Worm (Caenorhabditis elegans) whole organism, L4 larva: ENCODE measurements around the gene zipt-2.3.

ENCODE experiments used
- T26A8.4 ChIP-seq: fragments of 200-800 bp; sonication (Bioruptor generic); IDR thresholded peaks from 2 replicates; pipeline ENCODE4 v1.3.6; 2022; ENCODE audit warnings: missing genetic modification characterization, missing compliant biosample characterization
- Y5F2A.4 ChIP-seq: fragments of 200-800 bp; sonication (Bioruptor generic); optimal IDR thresholded peaks from 2 replicates; lab custom pipeline; 2018; ENCODE audit warnings: mild to moderate bottlenecking, missing genetic modification characterization, missing compliant biosample characterization
- ZK546.5 ChIP-seq, 2 experiments: sonication (generic microtip); optimal IDR thresholded peaks; 2 replicates each; lab custom pipeline; 2017; ENCODE audit warnings: missing biosample characterization in 2 of 2, missing genetic modification characterization in 2 of 2
- aha-1 ChIP-seq: fragments of 150-350 bp; peaks from one replicate; lab custom pipeline; 2014; ENCODE audit warnings: missing biosample characterization, missing genetic modification characterization
- ama-1 ChIP-seq: fragments of 150-350 bp; optimal IDR thresholded peaks from 2 replicates; lab custom pipeline; 2014; ENCODE audit warnings: inconsistent platforms, mixed read lengths
- ceh-44 ChIP-seq: fragments of 200-800 bp; sonication (Bioruptor generic); IDR thresholded peaks from 2 replicates; pipeline ENCODE4 v1.3.6; 2022; ENCODE audit warnings: missing genetic modification reagents, missing genetic modification characterization, missing compliant biosample characterization
- ceh-62 ChIP-seq: sonication (generic microtip); optimal IDR thresholded peaks from 2 replicates; lab custom pipeline; 2017; ENCODE audit warnings: missing biosample characterization, missing genetic modification characterization
- ces-1 ChIP-seq: fragments of 150-350 bp; sonication (generic microtip); optimal IDR thresholded peaks from 4 replicates; lab custom pipeline; 2014; ENCODE audit warnings: missing biosample characterization, missing genetic modification reagents, missing genetic modification characterization
- cey-2 ChIP-seq: sonication (generic microtip); optimal IDR thresholded peaks from 3 replicates; lab custom pipeline; 2017; ENCODE audit warnings: missing genetic modification characterization, mild to moderate bottlenecking, missing compliant biosample characterization, antibody characterized with exemption, borderline replicate concordance; ENCODE audit not compliant: insufficient read depth
- ctbp-1 ChIP-seq: fragments of 200-800 bp; sonication (Bioruptor generic); IDR thresholded peaks from 2 replicates; pipeline ENCODE4 v1.3.6; 2022; ENCODE audit warnings: missing genetic modification reagents, missing genetic modification characterization, missing compliant biosample characterization
- daf-16 ChIP-seq, 3 experiments: sonication (generic microtip); optimal IDR thresholded peaks; 2 replicates each; lab custom pipeline; 2016 to 2017; ENCODE audit warnings: missing genetic modification characterization in 3 of 3, missing genetic modification reagents in 3 of 3, mild to moderate bottlenecking in 2 of 3, missing compliant biosample characterization in 2 of 3, missing biosample characterization in 1 of 3, moderate library complexity in 1 of 3
- dmd-6 ChIP-seq: fragments of 200-800 bp; sonication (Bioruptor generic); IDR thresholded peaks from 2 replicates; pipeline ENCODE4 v1.3.6; 2022; ENCODE audit warnings: missing genetic modification reagents, missing genetic modification characterization, missing compliant biosample characterization
- dpl-1 ChIP-seq: fragments of 150-350 bp; optimal IDR thresholded peaks from 2 replicates; lab custom pipeline; 2014; ENCODE audit warnings: missing biosample characterization, missing genetic modification reagents, missing genetic modification characterization
- egl-27 ChIP-seq: sonication (generic microtip); optimal IDR thresholded peaks from 3 replicates; lab custom pipeline; 2017; ENCODE audit warnings: missing biosample characterization, missing genetic modification reagents, missing genetic modification characterization
- egl-43 ChIP-seq: fragments of 200-800 bp; sonication (Bioruptor generic); IDR thresholded peaks from 2 replicates; pipeline ENCODE4 v1.3.6; 2022; ENCODE audit warnings: missing genetic modification reagents, missing genetic modification characterization, missing compliant biosample characterization
- hlh-11 ChIP-seq: fragments of 200-800 bp; sonication (Bioruptor generic); optimal IDR thresholded peaks from 2 replicates; lab custom pipeline; 2018; ENCODE audit warnings: mild to moderate bottlenecking, missing genetic modification characterization, missing compliant biosample characterization
- hlh-30 ChIP-seq: sonication (generic microtip); optimal IDR thresholded peaks from 2 replicates; lab custom pipeline; 2017; ENCODE audit warnings: antibody characterized with exemption, mild to moderate bottlenecking, missing genetic modification characterization, missing compliant biosample characterization; ENCODE audit not compliant: insufficient read depth
- jun-1 ChIP-seq: fragments of 150-350 bp; optimal IDR thresholded peaks from 2 replicates; lab custom pipeline; 2014; ENCODE audit warnings: missing biosample characterization, missing genetic modification reagents, missing genetic modification characterization
- lin-1 ChIP-seq: fragments of 200-800 bp; sonication (Bioruptor generic); IDR thresholded peaks from 2 replicates; pipeline ENCODE4 v1.3.6; 2022; ENCODE audit warnings: missing genetic modification reagents, missing genetic modification characterization, missing compliant biosample characterization
- lin-29 ChIP-seq: fragments of 200-800 bp; sonication (Bioruptor generic); IDR thresholded peaks from 2 replicates; pipeline ENCODE4 v1.3.6; 2022; ENCODE audit warnings: missing genetic modification reagents, missing genetic modification characterization, missing compliant biosample characterization
- lin-38 ChIP-seq: fragments of 200-800 bp; sonication (Bioruptor generic); IDR thresholded peaks from 2 replicates; pipeline ENCODE4 v1.3.6; 2022; ENCODE audit warnings: missing genetic modification reagents, missing genetic modification characterization, missing compliant biosample characterization
- lin-39 ChIP-seq: fragments of 150-350 bp; optimal IDR thresholded peaks from 2 replicates; lab custom pipeline; 2014; ENCODE audit warnings: missing biosample characterization, missing genetic modification reagents, missing genetic modification characterization
- madf-9 ChIP-seq: fragments of 200-800 bp; sonication (Bioruptor generic); conservative IDR thresholded peaks from 2 replicates; pipeline ENCODE4 v1.3.6; 2022; ENCODE audit warnings: missing genetic modification reagents, missing genetic modification characterization, missing compliant biosample characterization
- mdl-1 ChIP-seq, 2 experiments: fragments of 150-350 bp in 1 of 2; sonication (generic microtip) in 1 of 2; optimal IDR thresholded peaks; 2 replicates each; lab custom pipeline; 2014 to 2017; ENCODE audit warnings: missing biosample characterization in 2 of 2, missing genetic modification characterization in 2 of 2
- mdt-29 ChIP-seq: fragments of 200-800 bp; sonication (Bioruptor generic); IDR thresholded peaks from 2 replicates; pipeline ENCODE4 v1.3.6; 2022; ENCODE audit warnings: missing genetic modification reagents, missing genetic modification characterization, missing compliant biosample characterization
- mxl-3 ChIP-seq: fragments of 200-800 bp; sonication (Bioruptor generic); optimal IDR thresholded peaks from 2 replicates; lab custom pipeline; 2018; ENCODE audit warnings: mild to moderate bottlenecking, missing genetic modification characterization, missing compliant biosample characterization
- nhr-10 ChIP-seq: fragments of 150-350 bp; optimal IDR thresholded peaks from 2 replicates; lab custom pipeline; 2014; ENCODE audit warnings: missing biosample characterization, missing genetic modification characterization
- nhr-111 ChIP-seq: fragments of 200-800 bp; sonication (Bioruptor generic); optimal IDR thresholded peaks from 2 replicates; lab custom pipeline; 2018; ENCODE audit warnings: mild to moderate bottlenecking, missing genetic modification characterization, missing compliant biosample characterization
- nhr-25 ChIP-seq: sonication (generic microtip); optimal IDR thresholded peaks from 2 replicates; lab custom pipeline; 2017; ENCODE audit warnings: missing genetic modification characterization, mild to moderate bottlenecking, missing compliant biosample characterization, antibody characterized with exemption, moderate library complexity, borderline replicate concordance; ENCODE audit not compliant: insufficient read depth
- nhr-42 ChIP-seq: fragments of 200-800 bp; sonication (Bioruptor generic); IDR thresholded peaks from 2 replicates; pipeline ENCODE4 v1.3.6; 2022; ENCODE audit warnings: missing genetic modification characterization, missing compliant biosample characterization
- nhr-48 ChIP-seq: sonication (generic microtip); optimal IDR thresholded peaks from 2 replicates; lab custom pipeline; 2016; ENCODE audit warnings: mild to moderate bottlenecking, missing genetic modification characterization, missing compliant biosample characterization
- nhr-76 ChIP-seq: fragments of 150-350 bp; optimal IDR thresholded peaks from 2 replicates; lab custom pipeline; 2014; ENCODE audit warnings: missing biosample characterization, missing genetic modification characterization
- nhr-77 ChIP-seq: fragments of 150-350 bp; optimal IDR thresholded peaks from 2 replicates; lab custom pipeline; 2014; ENCODE audit warnings: missing biosample characterization, missing genetic modification characterization
- pha-4 ChIP-seq, 2 experiments: fragments of 150-350 bp in 1 of 2; fragments of 200-800 bp in 1 of 2; sonication (Bioruptor generic) in 1 of 2; IDR thresholded peaks in 1 of 2; optimal IDR thresholded peaks in 1 of 2; 2 replicates each; pipeline versions ENCODE4 v1.3.6 to Lab custom; 2014 to 2022; ENCODE audit warnings: missing genetic modification characterization in 2 of 2, missing genetic modification reagents in 2 of 2, missing biosample characterization in 1 of 2, missing compliant biosample characterization in 1 of 2
- pqm-1 ChIP-seq: sonication (generic microtip); optimal IDR thresholded peaks from 2 replicates; lab custom pipeline; 2017; ENCODE audit warnings: missing biosample characterization, missing genetic modification characterization
- rbr-2 ChIP-seq: sonication (generic microtip); optimal IDR thresholded peaks from 2 replicates; lab custom pipeline; 2016; ENCODE audit warnings: missing genotype, missing genetic modification characterization, missing compliant biosample characterization
- set-16 ChIP-seq: fragments of 200-800 bp; sonication (Bioruptor generic); IDR thresholded peaks from 2 replicates; pipeline ENCODE4 v1.3.6; 2022; ENCODE audit warnings: missing genetic modification reagents, missing genetic modification characterization, missing compliant biosample characterization
- skn-1 ChIP-seq: fragments of 150-350 bp; optimal IDR thresholded peaks from 2 replicates; lab custom pipeline; 2014; ENCODE audit warnings: missing biosample characterization, missing genetic modification characterization
- snpc-1.2 ChIP-seq: fragments of 200-800 bp; sonication (Bioruptor generic); IDR thresholded peaks from 2 replicates; pipeline ENCODE4 v1.3.6; 2022; ENCODE audit warnings: missing genetic modification reagents, missing genetic modification characterization, missing compliant biosample characterization
- snpc-4 ChIP-seq: fragments of 150-350 bp; optimal IDR thresholded peaks from 2 replicates; lab custom pipeline; 2014; ENCODE audit warnings: missing biosample characterization, missing genetic modification characterization
- spr-1 ChIP-seq: sonication (generic microtip); optimal IDR thresholded peaks from 2 replicates; lab custom pipeline; 2016; ENCODE audit warnings: mild to moderate bottlenecking, missing genetic modification characterization, missing compliant biosample characterization
- tra-1 ChIP-seq: fragments of 200-800 bp; sonication (Bioruptor generic); IDR thresholded peaks from 2 replicates; pipeline ENCODE4 v1.3.6; 2022; ENCODE audit warnings: missing genetic modification reagents, missing genetic modification characterization, missing compliant biosample characterization
- vab-7 ChIP-seq: fragments of 200-800 bp; sonication (Bioruptor generic); IDR thresholded peaks from 2 replicates; pipeline ENCODE4 v1.3.6; 2022; ENCODE audit warnings: missing genetic modification reagents, missing genetic modification characterization, missing compliant biosample characterization
- zfp-2 ChIP-seq: sonication (generic microtip); optimal IDR thresholded peaks from 2 replicates; lab custom pipeline; 2016; ENCODE audit warnings: mild to moderate bottlenecking, missing genetic modification characterization, missing compliant biosample characterization
- zfp-3 ChIP-seq: fragments of 200-800 bp; sonication (Bioruptor generic); conservative IDR thresholded peaks from 2 replicates; pipeline ENCODE4 v1.3.6; 2022; ENCODE audit warnings: missing genetic modification reagents, missing genetic modification characterization, missing compliant biosample characterization
- ztf-11 ChIP-seq: fragments of 150-350 bp; optimal IDR thresholded peaks from 2 replicates; lab custom pipeline; 2014; ENCODE audit warnings: missing biosample characterization, missing genetic modification characterization
- ztf-7 ChIP-seq: fragments of 150-350 bp; optimal IDR thresholded peaks from 2 replicates; lab custom pipeline; 2014; ENCODE audit warnings: missing biosample characterization, missing genetic modification characterization

The zipt-2.3 gene

ce11 chrII:13679775-13680320 is 35.8 kb downstream of the zipt-2.3 start (continued):
- TF ChIP-seq ama-1 (lab: Kevin White, UChicago) (no peak), snpc-4 (no peak), ceh-44 (no peak), lin-1 (GFP tag; lab: Robert Waterston, UW) (no peak), nhr-42 (no peak), snpc-1.2 (GFP tag; lab: Robert Waterston, UW) (no peak), nhr-10 (tag; lab: Kevin White, UChicago) (no peak), ZK546.5 (tag; optimal IDR thresholded peaks at IDR 0.05; lab: Kevin White, UChicago) (no peak), T26A8.4 (GFP tag; lab: Robert Waterston, UW) (no peak), skn-1 (tag; lab: Kevin White, UChicago) (no peak), madf-9 (no peak), jun-1 (no peak), Y5F2A.4 (GFP tag; lab: Kevin White, UChicago) (no peak), nhr-111 (GFP tag; lab: Kevin White, UChicago) (no peak), lin-38 (no peak), pha-4 (GFP tag; IDR thresholded peaks at IDR 0.05; lab: Robert Waterston, UW) (no peak), pha-4 (tag; optimal IDR thresholded peaks at IDR 0.05; lab: Kevin White, UChicago) (no peak), lin-39 (tag; lab: Kevin White, UChicago) (no peak), ces-1 (GFP tag; lab: Kevin White, UChicago) (no peak), set-16 (GFP tag; lab: Robert Waterston, UW) (no peak), pqm-1 (tag; lab: Kevin White, UChicago) (no peak), lin-29 (no peak), zfp-2 (tag; lab: Kevin White, UChicago) (no peak), mdt-29 (no peak), nhr-25 (tag; lab: Kevin White, UChicago) (no peak)

DNA sequence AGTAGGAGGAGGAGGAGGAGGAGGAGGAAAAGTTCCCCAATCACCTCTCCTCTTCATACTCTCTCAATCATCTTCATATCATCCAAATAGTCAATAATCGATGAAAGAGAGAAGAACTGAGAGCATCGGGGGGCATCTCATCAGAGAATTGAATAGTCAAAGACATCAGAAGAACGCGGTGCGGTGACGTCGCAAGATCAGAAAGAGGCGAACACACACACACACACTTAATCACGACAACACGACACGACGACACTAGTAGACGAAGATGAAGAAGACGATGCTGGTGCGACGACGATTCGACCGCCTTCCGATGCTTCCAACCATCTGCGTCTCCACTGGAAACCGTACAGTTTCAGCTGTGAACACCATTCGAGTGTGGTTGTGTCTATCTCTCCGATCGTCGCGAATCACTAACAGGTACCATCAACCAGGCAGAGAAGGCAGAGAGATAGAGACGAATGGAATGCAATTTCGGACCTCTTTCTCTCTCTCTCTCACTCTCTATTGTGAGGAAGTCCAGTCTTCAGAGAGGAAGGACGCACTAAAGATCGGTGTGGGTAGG is 37.0 kb downstream of the zipt-2.3 start:
- TF ChIP-seq rbr-2 (tag; lab: Kevin White, UChicago) = no peak
- no peak for TF ChIP-seq ztf-11 (tag; lab: Kevin White, UChicago)
- no peak for TF ChIP-seq nhr-76 (tag; lab: Kevin White, UChicago)
- TF ChIP-seq spr-1 (tag; lab: Kevin White, UChicago) = no peak
- TF ChIP-seq hlh-30 (tag; lab: Kevin White, UChicago) = peak; percentile 5
- peak; percentile 37 for TF ChIP-seq mxl-3 (GFP tag; lab: Kevin White, UChicago)
- no peak for TF ChIP-seq ztf-7 (tag; lab: Kevin White, UChicago)
- peak; percentile 60; the same call in 1 of the 2 replicates for TF ChIP-seq mdt-29
- no peak for TF ChIP-seq ceh-62 (tag; lab: Kevin White, UChicago)
- TF ChIP-seq ces-1 (GFP tag; lab: Kevin White, UChicago) = no peak
- no peak for TF ChIP-seq daf-16 (GFP tag; optimal IDR thresholded peaks at IDR 0.05; lab: Kevin White, UChicago)
- TF ChIP-seq daf-16 (tag; optimal IDR thresholded peaks at IDR 0.05; lab: Kevin White, UChicago) = no peak
- peak; percentile 22; the same call in 1 of the 2 replicates for TF ChIP-seq set-16 (GFP tag; lab: Robert Waterston, UW)
- peak; percentile 96 for TF ChIP-seq aha-1 (tag; lab: Kevin White, UChicago)
- TF ChIP-seq egl-43 (GFP tag; lab: Robert Waterston, UW) = no peak
- peak; percentile 56 for TF ChIP-seq nhr-25 (tag; lab: Kevin White, UChicago)
- TF ChIP-seq snpc-4 = no peak
- TF ChIP-seq mdl-1 (tag; optimal IDR thresholded peaks at IDR 0.05; lab: Kevin White, UChicago) = peak in 1 of 2 experiments; percentile 55
- no peak for TF ChIP-seq lin-38
- TF ChIP-seq nhr-42 = 0 out of 2 replicates have a peak, but pooled peaks have one; percentile 28
- TF ChIP-seq ctbp-1 (GFP tag; lab: Robert Waterston, UW) = no peak
- TF ChIP-seq nhr-48 (tag; lab: Kevin White, UChicago) = peak; percentile 66
- TF ChIP-seq tra-1 (GFP tag; lab: Robert Waterston, UW) = no peak
- TF ChIP-seq cey-2 (tag; lab: Kevin White, UChicago) = no peak
- TF ChIP-seq egl-27 = no peak
- TF ChIP-seq vab-7 (GFP tag; lab: Robert Waterston, UW) = no peak
- peak; percentile 27 for TF ChIP-seq dmd-6 (GFP tag; lab: Robert Waterston, UW)
- 0 out of 2 replicates have a peak, but pooled peaks have one; percentile 24 for TF ChIP-seq snpc-1.2 (GFP tag; lab: Robert Waterston, UW)
- TF ChIP-seq nhr-77 (tag; lab: Kevin White, UChicago) = peak; percentile 30
- TF ChIP-seq zfp-3 (GFP tag; lab: Robert Waterston, UW) = no peak
- TF ChIP-seq hlh-11 = peak; percentile 87
- TF ChIP-seq Y5F2A.4 (GFP tag; lab: Kevin White, UChicago) = no peak
- no peak for TF ChIP-seq dpl-1 (GFP tag; lab: Kevin White, UChicago)
- TF ChIP-seq ZK546.5 (tag; optimal IDR thresholded peaks at IDR 0.05; lab: Kevin White, UChicago) = no peak
